Worm (Caenorhabditis elegans) whole organism, late embryonic: ENCODE measurements around the gene col-144.

Source experiments
- C08G9.2 ChIP-seq: sonication (generic microtip); optimal IDR thresholded peaks from 2 replicates; lab custom pipeline; 2016; ENCODE audit warnings: mild to moderate bottlenecking, missing genetic modification characterization, moderate library complexity, missing compliant biosample characterization
- F13H6.1 ChIP-seq: sonication (generic microtip); optimal IDR thresholded peaks from 2 replicates; lab custom pipeline; 2016; ENCODE audit warnings: missing genetic modification characterization, missing compliant biosample characterization
- K02D7.2 ChIP-seq: sonication (generic microtip); optimal IDR thresholded peaks from 2 replicates; lab custom pipeline; 2017; ENCODE audit warnings: mild to moderate bottlenecking, missing genetic modification characterization, missing compliant biosample characterization
- K09A11.1 ChIP-seq: sonication (generic microtip); optimal IDR thresholded peaks from 2 replicates; lab custom pipeline; 2017; ENCODE audit warnings: antibody characterized with exemption, mild to moderate bottlenecking, missing genetic modification characterization, missing compliant biosample characterization; ENCODE audit not compliant: insufficient read depth
- T23F11.4 ChIP-seq: fragments of 200-800 bp; sonication (Bioruptor generic); optimal IDR thresholded peaks from 2 replicates; lab custom pipeline; 2018; ENCODE audit warnings: mild to moderate bottlenecking, missing genetic modification characterization, missing compliant biosample characterization
- ceh-24 ChIP-seq: sonication (generic microtip); optimal IDR thresholded peaks from 2 replicates; lab custom pipeline; 2016; ENCODE audit warnings: mild to moderate bottlenecking, missing genetic modification characterization, missing compliant biosample characterization
- ceh-34 ChIP-seq: sonication (generic microtip); optimal IDR thresholded peaks from 2 replicates; lab custom pipeline; 2016; ENCODE audit warnings: mild to moderate bottlenecking, missing genetic modification characterization, missing compliant biosample characterization
- ceh-6 ChIP-seq: fragments of 200-800 bp; sonication (Bioruptor generic); optimal IDR thresholded peaks from 2 replicates; lab custom pipeline; 2018; ENCODE audit warnings: mild to moderate bottlenecking, missing genetic modification characterization, missing compliant biosample characterization
- ceh-9 ChIP-seq: sonication (generic microtip); optimal IDR thresholded peaks from 2 replicates; lab custom pipeline; 2016; ENCODE audit warnings: mild to moderate bottlenecking, missing genetic modification characterization, inconsistent platforms, missing compliant biosample characterization
- che-1 ChIP-seq: sonication (generic microtip); optimal IDR thresholded peaks from 2 replicates; lab custom pipeline; 2016; ENCODE audit warnings: mild to moderate bottlenecking, missing genetic modification characterization, missing compliant biosample characterization
- dmd-4 ChIP-seq: sonication (generic microtip); optimal IDR thresholded peaks from 2 replicates; lab custom pipeline; 2016; ENCODE audit warnings: borderline replicate concordance, missing genetic modification characterization, missing compliant biosample characterization
- elt-2 ChIP-seq: sonication (generic microtip); optimal IDR thresholded peaks from 2 replicates; lab custom pipeline; 2016; ENCODE audit warnings: missing genetic modification reagents, missing genetic modification characterization, missing compliant biosample characterization
- elt-4 ChIP-seq: sonication (generic microtip); optimal IDR thresholded peaks from 2 replicates; lab custom pipeline; 2016; ENCODE audit warnings: missing genetic modification characterization, missing compliant biosample characterization
- fkh-6 ChIP-seq: sonication (generic microtip); optimal IDR thresholded peaks from 2 replicates; lab custom pipeline; 2016; ENCODE audit warnings: missing genetic modification characterization, missing compliant biosample characterization
- gmeb-2 ChIP-seq: sonication (generic microtip); optimal IDR thresholded peaks from 2 replicates; lab custom pipeline; 2016; ENCODE audit warnings: missing genetic modification characterization, inconsistent platforms, missing compliant biosample characterization
- hlh-13 ChIP-seq: fragments of 200-800 bp; sonication (Bioruptor generic); optimal IDR thresholded peaks from 2 replicates; lab custom pipeline; 2018; ENCODE audit warnings: mild to moderate bottlenecking, missing genetic modification characterization, missing compliant biosample characterization
- hlh-15 ChIP-seq: sonication (generic microtip); optimal IDR thresholded peaks from 2 replicates; lab custom pipeline; 2016; ENCODE audit warnings: missing genetic modification characterization, missing compliant biosample characterization
- hlh-30 ChIP-seq: sonication (generic microtip); optimal IDR thresholded peaks from 2 replicates; lab custom pipeline; 2017; ENCODE audit warnings: antibody characterized with exemption, missing genetic modification characterization, missing compliant biosample characterization; ENCODE audit not compliant: insufficient read depth
- lin-11 ChIP-seq: fragments of 200-800 bp; sonication (Bioruptor generic); optimal IDR thresholded peaks from 2 replicates; lab custom pipeline; 2018; ENCODE audit warnings: mild to moderate bottlenecking, missing genetic modification characterization, missing compliant biosample characterization
- nhr-11 ChIP-seq: fragments of 150-350 bp; optimal IDR thresholded peaks from 2 replicates; lab custom pipeline; 2014; ENCODE audit warnings: missing biosample characterization, missing genetic modification characterization
- pag-3 ChIP-seq: sonication (generic microtip); optimal IDR thresholded peaks from 2 replicates; lab custom pipeline; 2016; ENCODE audit warnings: missing compliant biosample characterization, missing genetic modification characterization, borderline replicate concordance
- pat-9 ChIP-seq: fragments of 200-800 bp; sonication (Bioruptor generic); optimal IDR thresholded peaks from 2 replicates; lab custom pipeline; 2018; ENCODE audit warnings: mild to moderate bottlenecking, missing genetic modification characterization, moderate library complexity, missing compliant biosample characterization
- pha-4 ChIP-seq: fragments of 150-350 bp; optimal IDR thresholded peaks from 2 replicates; lab custom pipeline; 2018; ENCODE audit warnings: missing biosample characterization, missing genetic modification reagents, missing genetic modification characterization
- pqm-1 ChIP-seq: sonication (generic microtip); optimal IDR thresholded peaks from 2 replicates; lab custom pipeline; 2016; ENCODE audit warnings: missing genetic modification characterization, missing compliant biosample characterization
- pros-1 ChIP-seq: fragments of 150-350 bp; optimal IDR thresholded peaks from 2 replicates; lab custom pipeline; 2014; ENCODE audit warnings: missing biosample characterization, missing genetic modification reagents, missing genetic modification characterization
- ref-2 ChIP-seq: sonication (generic microtip); optimal IDR thresholded peaks from 2 replicates; lab custom pipeline; 2016; ENCODE audit warnings: missing genetic modification characterization, missing compliant biosample characterization
- rnt-1 ChIP-seq: sonication (generic microtip); optimal IDR thresholded peaks from 2 replicates; lab custom pipeline; 2016; ENCODE audit warnings: missing genetic modification characterization, missing compliant biosample characterization
- sox-4 ChIP-seq: sonication (generic microtip); optimal IDR thresholded peaks from 2 replicates; lab custom pipeline; 2017; ENCODE audit warnings: mild to moderate bottlenecking, missing genetic modification characterization, inconsistent platforms, missing compliant biosample characterization
- tbx-7 ChIP-seq: sonication (generic microtip); optimal IDR thresholded peaks from 2 replicates; lab custom pipeline; 2016; ENCODE audit warnings: missing genotype, missing genetic modification characterization, missing compliant biosample characterization
- ttx-3 ChIP-seq: sonication (generic microtip); optimal IDR thresholded peaks from 2 replicates; lab custom pipeline; 2016; ENCODE audit warnings: missing genetic modification reagents, missing genetic modification characterization, missing compliant biosample characterization
- unc-3 ChIP-seq, 2 experiments: fragments of 200-800 bp in 1 of 2; sonication (Bioruptor generic) in 1 of 2; sonication (generic microtip) in 1 of 2; conservative IDR thresholded peaks in 1 of 2; optimal IDR thresholded peaks in 1 of 2; 2 replicates each; pipeline versions ENCODE4 v1.3.6 to Lab custom; 2016 to 2022; ENCODE audit warnings: missing compliant biosample characterization in 2 of 2, missing genetic modification characterization in 2 of 2, missing genetic modification reagents in 1 of 2
- unc-42 ChIP-seq: sonication (generic microtip); optimal IDR thresholded peaks from 2 replicates; lab custom pipeline; 2016; ENCODE audit warnings: missing genotype, missing genetic modification characterization, missing compliant biosample characterization
- unc-55 ChIP-seq: sonication (generic microtip); optimal IDR thresholded peaks from 2 replicates; lab custom pipeline; 2017; ENCODE audit warnings: missing biosample characterization, missing genetic modification reagents, missing genetic modification characterization
- unc-86 ChIP-seq: sonication (generic microtip); optimal IDR thresholded peaks from 2 replicates; lab custom pipeline; 2016; ENCODE audit warnings: missing genetic modification characterization, missing compliant biosample characterization

Gene col-144

ce11 chrV:9143896-9144295 is 16.5 kb downstream of the col-144 start:
- no peak for TF ChIP-seq elt-2 (tag; lab: Kevin White, UChicago)
- no peak for TF ChIP-seq ttx-3 (tag; lab: Kevin White, UChicago)

- TF ChIP-seq lin-11 (tag; lab: Kevin White, UChicago) (no peak), unc-42 (tag; lab: Kevin White, UChicago) (no peak), ceh-9 (tag; lab: Kevin White, UChicago) (no peak), unc-55 (GFP tag; lab: Kevin White, UChicago) (no peak), K02D7.2 (tag; lab: Kevin White, UChicago) (no peak), ceh-6 (no peak), fkh-6 (no peak), rnt-1 (tag; lab: Kevin White, UChicago) (no peak), F13H6.1 (tag; lab: Kevin White, UChicago) (no peak), ref-2 (tag; lab: Kevin White, UChicago) (no peak), che-1 (tag; lab: Kevin White, UChicago) (no peak), C08G9.2 (tag; lab: Kevin White, UChicago) (no peak), hlh-15 (tag; lab: Kevin White, UChicago) (no peak), dmd-4 (tag; lab: Kevin White, UChicago) (no peak), tbx-7 (tag; lab: Kevin White, UChicago) (no peak), ceh-34 (tag; lab: Kevin White, UChicago) (no peak), pag-3 (tag; lab: Kevin White, UChicago) (no peak), unc-3 (GFP tag; conservative IDR thresholded peaks at IDR 0.05; lab: Robert Waterston, UW) (no peak), unc-3 (tag; optimal IDR thresholded peaks at IDR 0.05; lab: Kevin White, UChicago) (no peak)
- TF ChIP-seq, all 69 proteins: peak for 0
Measured at ce11 chrV:9141297-9141696, 19.1 kb downstream of the col-144 start, which contains the start of gene pitr-3. Gene pitr-3 (minus strand): TSS chrV:9141397.

- TF ChIP-seq ceh-24 (tag; lab: Kevin White, UChicago) (no peak), pqm-1 (tag; lab: Kevin White, UChicago) (no peak), hlh-13 (GFP tag; lab: Kevin White, UChicago) (no peak), gmeb-2 (tag; lab: Kevin White, UChicago) (no peak), elt-4 (tag; lab: Kevin White, UChicago) (no peak), pros-1 (tag; lab: Kevin White, UChicago) (no peak), nhr-11 (tag; lab: Kevin White, UChicago) (no peak), ttx-3 (tag; lab: Kevin White, UChicago) (no peak), hlh-30 (tag; lab: Kevin White, UChicago) (no peak), T23F11.4 (GFP tag; lab: Kevin White, UChicago) (no peak), K09A11.1 (tag; lab: Kevin White, UChicago) (no peak)
Measured at ce11 chrV:9137618-9138017, 22.8 kb downstream of the col-144 start, which contains the start of gene pitr-2. Gene pitr-2 (minus strand): TSS chrV:9137718.

ce11 chrV:9133950-9134349 is 26.5 kb downstream of the col-144 start, which contains the start of gene B0222.1:
Gene B0222.1 (plus strand): TSS chrV:9134255.
- TF ChIP-seq pha-4 (tag; lab: Kevin White, UChicago), result no peak
- no peak for TF ChIP-seq sox-4 (tag; lab: Kevin White, UChicago)
- no peak for TF ChIP-seq che-1 (tag; lab: Kevin White, UChicago)
- TF ChIP-seq K09A11.1 (tag; lab: Kevin White, UChicago), result no peak
- no peak for TF ChIP-seq pat-9 (tag; lab: Kevin White, UChicago)
- no peak for TF ChIP-seq unc-55 (GFP tag; lab: Kevin White, UChicago)
- TF ChIP-seq unc-86 (tag; lab: Kevin White, UChicago), result no peak
- no peak for TF ChIP-seq pqm-1 (tag; lab: Kevin White, UChicago)
